Fruit fly (Drosophila melanogaster) whole organism, embryonic: Measurements from ENCODE around the gene CG33181.

ENCODE experiments used
- Aef1 ChIP-seq: fragments of 200-800 bp; sonication (Bioruptor generic); IDR thresholded peaks from 3 replicates; pipeline ENCODE4 v1.3.6; 2022; ENCODE audit warnings: missing biosample characterization, missing genetic modification characterization
- Antp ChIP-seq: fragments of 200-800 bp; sonication (Bioruptor generic); optimal IDR thresholded peaks from 3 replicates; lab custom pipeline; 2016; ENCODE audit warnings: missing biosample characterization, missing genetic modification characterization
- Bdp1 ChIP-seq: fragments of 200-800 bp; sonication (Bioruptor generic); optimal IDR thresholded peaks from 3 replicates; lab custom pipeline; 2016; ENCODE audit warnings: missing biosample characterization, missing genetic modification characterization
- Blimp-1 ChIP-seq: fragments of 200-800 bp; sonication (Bioruptor generic); optimal IDR thresholded peaks from 3 replicates; lab custom pipeline; 2018; ENCODE audit warnings: missing biosample characterization, missing genetic modification characterization, mild to moderate bottlenecking, moderate library complexity, missing genetic modification reagents
- BtbVII ChIP-seq: fragments of 200-800 bp; sonication (Bioruptor generic); optimal IDR thresholded peaks from 3 replicates; lab custom pipeline; 2017; ENCODE audit warnings: missing biosample characterization, mild to moderate bottlenecking, missing genetic modification characterization
- CG10209 ChIP-seq: fragments of 200-800 bp; sonication (Bioruptor generic); optimal IDR thresholded peaks from 3 replicates; lab custom pipeline; 2017; ENCODE audit warnings: missing biosample characterization, mild to moderate bottlenecking, missing genetic modification characterization, missing genetic modification reagents
- CG11695 ChIP-seq: fragments of 200-800 bp; sonication (Bioruptor generic); IDR thresholded peaks from 3 replicates; pipeline ENCODE4 v1.3.6; 2022; ENCODE audit warnings: missing biosample characterization, missing genetic modification characterization
- CG12071 ChIP-seq: fragments of 200-800 bp; sonication (Bioruptor generic); optimal IDR thresholded peaks from 3 replicates; lab custom pipeline; 2018; ENCODE audit warnings: missing biosample characterization, mild to moderate bottlenecking, missing genetic modification characterization
- CG13287 ChIP-seq: fragments of 200-800 bp; sonication (Bioruptor generic); IDR thresholded peaks from 2 replicates; pipeline ENCODE4 v1.3.6; 2022; ENCODE audit warnings: missing biosample characterization, missing genetic modification characterization; ENCODE audit not compliant: partially characterized antibody
- CG13624 ChIP-seq: fragments of 200-800 bp; sonication (Bioruptor generic); optimal IDR thresholded peaks from 2 replicates; lab custom pipeline; 2016; ENCODE audit warnings: missing biosample characterization, missing genetic modification characterization
- CG14667 ChIP-seq: fragments of 200-800 bp; sonication (Bioruptor generic); IDR thresholded peaks from 2 replicates; pipeline ENCODE4 v1.3.6; 2022; ENCODE audit warnings: missing biosample characterization, missing genetic modification characterization
- CG16815 ChIP-seq: fragments of 200-800 bp; sonication (Bioruptor generic); optimal IDR thresholded peaks from 3 replicates; lab custom pipeline; 2017; ENCODE audit warnings: missing biosample characterization, mild to moderate bottlenecking, missing genetic modification characterization
- CG17829 ChIP-seq: fragments of 200-800 bp; optimal IDR thresholded peaks from 2 replicates; lab custom pipeline; 2019; ENCODE audit warnings: missing biosample characterization, mild to moderate bottlenecking, missing genetic modification characterization, moderate library complexity
- CG18262 ChIP-seq: fragments of 200-800 bp; optimal IDR thresholded peaks from 3 replicates; lab custom pipeline; 2019; ENCODE audit warnings: missing biosample characterization, mild to moderate bottlenecking, missing genetic modification characterization, moderate library complexity
- CG18619 ChIP-seq: fragments of 200-800 bp; sonication (Bioruptor generic); optimal IDR thresholded peaks from 3 replicates; lab custom pipeline; 2017; ENCODE audit warnings: missing biosample characterization, mild to moderate bottlenecking, missing genetic modification characterization
- CG18764 ChIP-seq: fragments of 200-800 bp; sonication (Bioruptor generic); optimal IDR thresholded peaks from 3 replicates; lab custom pipeline; 2016; ENCODE audit warnings: missing biosample characterization, missing genetic modification characterization
- CG2129 ChIP-seq: fragments of 200-800 bp; sonication (Bioruptor generic); IDR thresholded peaks from 2 replicates; pipeline ENCODE4 v1.3.6; 2022; ENCODE audit warnings: missing biosample characterization, missing genetic modification characterization; ENCODE audit not compliant: partially characterized antibody
- CG2199 ChIP-seq: fragments of 200-800 bp; sonication (Bioruptor generic); IDR thresholded peaks from 3 replicates; pipeline ENCODE4 v1.3.6; 2022; ENCODE audit warnings: missing biosample characterization, missing genetic modification characterization
- CG30431 ChIP-seq: fragments of 200-800 bp; sonication (Bioruptor generic); optimal IDR thresholded peaks from 2 replicates; lab custom pipeline; 2017; ENCODE audit warnings: missing biosample characterization, missing genetic modification characterization
- CG4617 ChIP-seq: fragments of 200-800 bp; sonication (Bioruptor generic); optimal IDR thresholded peaks from 3 replicates; lab custom pipeline; 2016; ENCODE audit warnings: missing biosample characterization, missing genetic modification characterization, borderline replicate concordance
- CG6654 ChIP-seq: fragments of 200-800 bp; sonication (Bioruptor generic); optimal IDR thresholded peaks from 2 replicates; lab custom pipeline; 2017; ENCODE audit warnings: missing biosample characterization, mild to moderate bottlenecking, missing genetic modification characterization
- CG7357 ChIP-seq: fragments of 200-800 bp; sonication (Bioruptor generic); IDR thresholded peaks from 3 replicates; pipeline ENCODE4 v1.3.6; 2022; ENCODE audit warnings: missing biosample characterization, missing genetic modification characterization
- CG7786 ChIP-seq: fragments of 200-800 bp; sonication (Bioruptor generic); optimal IDR thresholded peaks from 2 replicates; lab custom pipeline; 2016; ENCODE audit warnings: missing biosample characterization, missing genetic modification characterization
- CG8089 ChIP-seq: fragments of 200-800 bp; sonication (Bioruptor generic); optimal IDR thresholded peaks from 3 replicates; lab custom pipeline; 2016; ENCODE audit warnings: missing biosample characterization, missing genetic modification characterization
- CG8388 ChIP-seq: fragments of 200-800 bp; sonication (Bioruptor generic); optimal IDR thresholded peaks from 2 replicates; lab custom pipeline; 2019; ENCODE audit warnings: missing biosample characterization, mild to moderate bottlenecking, missing genetic modification characterization, moderate library complexity
- Chrac-16 ChIP-seq: fragments of 200-800 bp; sonication (Bioruptor generic); optimal IDR thresholded peaks from 3 replicates; lab custom pipeline; 2016; ENCODE audit warnings: missing biosample characterization, missing genetic modification characterization
- Dll ChIP-seq: fragments of 200-800 bp; sonication (Bioruptor generic); IDR thresholded peaks from 4 replicates; pipeline ENCODE4 v1.3.6; 2022; ENCODE audit warnings: missing biosample characterization, missing genetic modification characterization; ENCODE audit not compliant: partially characterized antibody
- Fer2 ChIP-seq: fragments of 200-800 bp; sonication (Bioruptor generic); optimal IDR thresholded peaks from 2 replicates; lab custom pipeline; 2018; ENCODE audit warnings: missing biosample characterization, mild to moderate bottlenecking, missing genetic modification characterization, moderate library complexity
- Fer3 ChIP-seq: fragments of 200-800 bp; sonication (Bioruptor generic); optimal IDR thresholded peaks from 2 replicates; lab custom pipeline; 2018; ENCODE audit warnings: missing biosample characterization, mild to moderate bottlenecking, missing genetic modification characterization, moderate library complexity
- Gug ChIP-seq: fragments of 200-800 bp; sonication (Bioruptor generic); IDR thresholded peaks from 4 replicates; pipeline ENCODE4 v1.3.6; 2022; ENCODE audit warnings: missing biosample characterization, missing genetic modification characterization
- H15 ChIP-seq: fragments of 200-800 bp; sonication (Bioruptor generic); IDR thresholded peaks from 3 replicates; pipeline ENCODE4 v1.3.6; 2022; ENCODE audit warnings: missing biosample characterization, missing genetic modification characterization
- Neu2 ChIP-seq: fragments of 200-800 bp; sonication (Bioruptor generic); optimal IDR thresholded peaks from 3 replicates; lab custom pipeline; 2016; ENCODE audit warnings: missing biosample characterization, missing genetic modification characterization, borderline replicate concordance
- Scr ChIP-seq: fragments of 200-800 bp; sonication (Bioruptor generic); IDR thresholded peaks from 2 replicates; pipeline ENCODE4 v1.3.6; 2022; ENCODE audit warnings: missing biosample characterization, missing genetic modification characterization; ENCODE audit not compliant: partially characterized antibody
- Sin3A ChIP-seq: fragments of >200 bp; optimal IDR thresholded peaks from 2 replicates; lab custom pipeline; 2018
- al ChIP-seq: fragments of 200-800 bp; sonication (Bioruptor generic); IDR thresholded peaks from 2 replicates; pipeline ENCODE4 v1.3.6; 2022; ENCODE audit warnings: missing biosample characterization, missing genetic modification characterization
- bbx ChIP-seq: fragments of 200-800 bp; sonication (Bioruptor generic); IDR thresholded peaks from 2 replicates; pipeline ENCODE4 v1.3.6; 2022; ENCODE audit warnings: missing biosample characterization, missing genetic modification characterization; ENCODE audit not compliant: partially characterized antibody
- chn ChIP-seq: fragments of 200-800 bp; sonication (Bioruptor generic); optimal IDR thresholded peaks from 2 replicates; lab custom pipeline; 2016; ENCODE audit warnings: missing biosample characterization, missing genetic modification characterization
- dati ChIP-seq: fragments of 200-800 bp; sonication (Bioruptor generic); IDR thresholded peaks from 2 replicates; pipeline ENCODE4 v1.3.6; 2022; ENCODE audit warnings: missing biosample characterization, missing genetic modification characterization
- gcm ChIP-seq: fragments of 200-800 bp; sonication (Bioruptor generic); optimal IDR thresholded peaks from 2 replicates; lab custom pipeline; 2019; ENCODE audit warnings: missing biosample characterization, mild to moderate bottlenecking, missing genetic modification characterization, moderate library complexity
- gt ChIP-seq: fragments of 200-800 bp; sonication (Bioruptor generic); IDR thresholded peaks from 2 replicates; pipeline ENCODE4 v1.3.6; 2022; ENCODE audit warnings: missing biosample characterization, missing genetic modification characterization
- hb ChIP-seq: fragments of 200-800 bp; sonication (Bioruptor generic); IDR thresholded peaks from 3 replicates; pipeline ENCODE4 v1.3.6; 2022; ENCODE audit warnings: missing biosample characterization, missing genetic modification characterization; ENCODE audit not compliant: partially characterized antibody
- maf-S ChIP-seq: fragments of 200-800 bp; sonication (Bioruptor generic); optimal IDR thresholded peaks from 2 replicates; lab custom pipeline; 2016; ENCODE audit warnings: missing biosample characterization, missing genetic modification characterization
- nmo ChIP-seq: fragments of 200-800 bp; sonication (Bioruptor generic); optimal IDR thresholded peaks from 2 replicates; lab custom pipeline; 2018; ENCODE audit warnings: missing biosample characterization, mild to moderate bottlenecking, missing genetic modification characterization, moderate library complexity
- nom ChIP-seq: fragments of 200-800 bp; sonication (Bioruptor generic); optimal IDR thresholded peaks from 2 replicates; lab custom pipeline; 2017; ENCODE audit warnings: missing biosample characterization, missing genetic modification characterization, mild to moderate bottlenecking, moderate library complexity, missing genetic modification reagents
- pum ChIP-seq: fragments of 200-800 bp; sonication (Bioruptor generic); optimal IDR thresholded peaks from 2 replicates; lab custom pipeline; 2016; ENCODE audit warnings: missing biosample characterization, missing genetic modification characterization
- shn ChIP-seq: fragments of 200-800 bp; sonication (Bioruptor generic); optimal IDR thresholded peaks from 3 replicates; lab custom pipeline; 2016; ENCODE audit warnings: missing biosample characterization, missing genetic modification characterization
- tgo ChIP-seq: fragments of 200-800 bp; sonication (Bioruptor generic); IDR thresholded peaks from 3 replicates; pipeline ENCODE4 v1.3.6; 2022; ENCODE audit warnings: missing biosample characterization, missing genetic modification characterization
- tll ChIP-seq, 2 experiments: fragments of 200-800 bp in 1 of 2; fragments of >200 bp in 1 of 2; sonication (Bioruptor generic) in 1 of 2; optimal IDR thresholded peaks; 2 replicates each; lab custom pipeline; 2017 to 2019; ENCODE audit warnings: missing biosample characterization in 2 of 2, missing genetic modification characterization in 2 of 2, mild to moderate bottlenecking in 1 of 2, moderate library complexity in 1 of 2
- wdn ChIP-seq: fragments of 200-800 bp; sonication (Bioruptor generic); IDR thresholded peaks from 2 replicates; pipeline ENCODE4 v1.3.6; 2022; ENCODE audit warnings: missing biosample characterization, missing genetic modification characterization
- zfh1 ChIP-seq: fragments of 200-800 bp; sonication (Bioruptor generic); IDR thresholded peaks from 3 replicates; pipeline ENCODE4 v1.3.6; 2022; ENCODE audit warnings: missing biosample characterization, missing genetic modification characterization

The CG33181 gene

dm6 chrX:8492849-8493248 is 3.7 kb downstream of the CG33181 start (continued):
- TF ChIP-seq Scr, result no peak
- peak; percentile 37 for TF ChIP-seq nom (GFP tag; lab: Kevin White, UChicago)
- no peak for TF ChIP-seq Antp (GFP tag; lab: Kevin White, UChicago)
- peak; percentile 79 for TF ChIP-seq Blimp-1
- TF ChIP-seq CG12071, result peak; percentile 78
- TF ChIP-seq al, result 0 out of 2 replicates have a peak, but pooled peaks have one; percentile 31
- peak; percentile 78 for TF ChIP-seq nmo (GFP tag; lab: Kevin White, UChicago)
- no peak for TF ChIP-seq tll (GFP tag; optimal IDR thresholded peaks at IDR 0.05; lab: Kevin White, UChicago)
- TF ChIP-seq wdn, result peak; percentile 47; the same call in 1 of the 2 replicates
- TF ChIP-seq Dll (GFP tag; lab: Robert Waterston, UW), result no peak
- TF ChIP-seq Fer3 (tag; lab: Kevin White, UChicago), result peak; percentile 70
- TF ChIP-seq CG4617 (GFP tag; lab: Kevin White, UChicago), result no peak
- peak; percentile 82 for TF ChIP-seq tgo (GFP tag; lab: Robert Waterston, UW)
- TF ChIP-seq CG10209 (GFP tag; lab: Kevin White, UChicago), result peak; percentile 73
- peak; percentile 35 for TF ChIP-seq Fer2 (tag; lab: Kevin White, UChicago)
- 0 out of 2 replicates have a peak, but pooled peaks have one; percentile 28 for TF ChIP-seq gt (GFP tag; lab: Robert Waterston, UW)
- TF ChIP-seq chn (GFP tag; lab: Kevin White, UChicago), result peak; percentile 0
- peak; percentile 15 for TF ChIP-seq pum
- TF ChIP-seq H15, result peak; percentile 82
- no peak for TF ChIP-seq maf-S (GFP tag; lab: Kevin White, UChicago)
- peak; percentile 80 for TF ChIP-seq CG8388 (GFP tag; lab: Kevin White, UChicago)
- TF ChIP-seq zfh1, result peak; percentile 84
- TF ChIP-seq Gug (GFP tag; lab: Robert Waterston, UW), result peak; percentile 75
- peak; percentile 8 for TF ChIP-seq CG16815
- TF ChIP-seq CG18764, result peak; percentile 36
- peak; percentile 36; the same call in 1 of the 3 replicates for TF ChIP-seq CG2199 (GFP tag; lab: Robert Waterston, UW)
- peak; percentile 9; the same call in 1 of the 2 replicates for TF ChIP-seq dati (GFP tag; lab: Robert Waterston, UW)
- TF ChIP-seq Chrac-16 (GFP tag; lab: Kevin White, UChicago), result peak; percentile 39
- peak; percentile 58 for TF ChIP-seq CG30431 (GFP tag; lab: Kevin White, UChicago)
- peak; percentile 7 for TF ChIP-seq CG8089
- peak; percentile 83 for TF ChIP-seq Aef1
- TF ChIP-seq CG13287 (GFP tag; lab: Robert Waterston, UW), result no peak
- peak; percentile 68; the same call in 2 of the 3 replicates for TF ChIP-seq CG11695 (GFP tag; lab: Robert Waterston, UW)
- peak; percentile 25 for TF ChIP-seq CG6654 (GFP tag; lab: Kevin White, UChicago)
- peak; percentile 57 for TF ChIP-seq CG18619 (GFP tag; lab: Kevin White, UChicago)
- no peak for TF ChIP-seq CG2129 (GFP tag; lab: Robert Waterston, UW)
- no peak for TF ChIP-seq hb
- peak; percentile 62 for TF ChIP-seq gcm (GFP tag; lab: Kevin White, UChicago)
- peak; percentile 76 for TF ChIP-seq CG18262 (tag; lab: Kevin White, UChicago)
- TF ChIP-seq CG14667 (GFP tag; lab: Robert Waterston, UW), result peak; percentile 59
- no peak for TF ChIP-seq bbx (GFP tag; lab: Robert Waterston, UW)
- no peak for TF ChIP-seq shn (GFP tag; lab: Kevin White, UChicago)
- peak; percentile 62 for TF ChIP-seq BtbVII (GFP tag; lab: Kevin White, UChicago)
- peak; percentile 73; the same call in 2 of the 3 replicates for TF ChIP-seq CG7357 (GFP tag; lab: Robert Waterston, UW)
- TF ChIP-seq Sin3A (lab: Kevin White, UChicago), result no peak
- TF ChIP-seq CG7786 (GFP tag; lab: Kevin White, UChicago), result no peak
- TF ChIP-seq CG13624 (GFP tag; lab: Kevin White, UChicago), result no peak
- TF ChIP-seq Neu2 (GFP tag; lab: Kevin White, UChicago), result no peak
- TF ChIP-seq Bdp1 (GFP tag; lab: Kevin White, UChicago), result no peak
- TF ChIP-seq CG17829 (tag; lab: Kevin White, UChicago), result peak; percentile 73
